Fruit fly (Drosophila melanogaster) whole organism, embryonic: ENCODE measurements around the gene CG13028.

Experiments used
- CG16813 ChIP-seq: fragments of 200-800 bp; sonication (Bioruptor generic); IDR thresholded peaks from 3 replicates; pipeline ENCODE4 v1.3.6; 2022; ENCODE audit warnings: missing biosample characterization, missing genetic modification characterization; ENCODE audit not compliant: partially characterized antibody
- Ets65A ChIP-seq: fragments of 200-800 bp; sonication (Bioruptor generic); peaks from one replicate; lab custom pipeline; 2016; ENCODE audit warnings: missing biosample characterization, missing genetic modification characterization
- Hr39 ChIP-seq: fragments of >200 bp; optimal IDR thresholded peaks from 2 replicates; lab custom pipeline; 2017
- Lpt ChIP-seq: fragments of >200 bp; optimal IDR thresholded peaks from 2 replicates; lab custom pipeline; 2018; ENCODE audit warnings: missing biosample characterization, missing genetic modification characterization
- NFAT ChIP-seq: fragments of 200-800 bp; sonication (Bioruptor generic); IDR thresholded peaks from 2 replicates; pipeline ENCODE4 v1.3.6; 2022; ENCODE audit warnings: missing biosample characterization, missing genetic modification characterization
- emc ChIP-seq: fragments of 200-800 bp; sonication (Bioruptor generic); optimal IDR thresholded peaks from 2 replicates; lab custom pipeline; 2016; ENCODE audit warnings: missing biosample characterization, missing genetic modification characterization
- ham ChIP-seq: fragments of 200-800 bp; sonication (Bioruptor generic); IDR thresholded peaks from 2 replicates; pipeline ENCODE4 v1.3.6; 2022; ENCODE audit warnings: missing biosample characterization, missing genetic modification characterization
- insv ChIP-seq, 2 experiments: fragments of 200-800 bp; sonication (Bioruptor generic); optimal IDR thresholded peaks; 3 replicates each; lab custom pipeline; 2016 to 2018; ENCODE audit warnings: missing biosample characterization in 2 of 2, missing genetic modification characterization in 2 of 2
- usp ChIP-seq: fragments of >200 bp; optimal IDR thresholded peaks from 2 replicates; lab custom pipeline; 2017; ENCODE audit warnings: missing biosample characterization, missing genetic modification characterization

DNA sequence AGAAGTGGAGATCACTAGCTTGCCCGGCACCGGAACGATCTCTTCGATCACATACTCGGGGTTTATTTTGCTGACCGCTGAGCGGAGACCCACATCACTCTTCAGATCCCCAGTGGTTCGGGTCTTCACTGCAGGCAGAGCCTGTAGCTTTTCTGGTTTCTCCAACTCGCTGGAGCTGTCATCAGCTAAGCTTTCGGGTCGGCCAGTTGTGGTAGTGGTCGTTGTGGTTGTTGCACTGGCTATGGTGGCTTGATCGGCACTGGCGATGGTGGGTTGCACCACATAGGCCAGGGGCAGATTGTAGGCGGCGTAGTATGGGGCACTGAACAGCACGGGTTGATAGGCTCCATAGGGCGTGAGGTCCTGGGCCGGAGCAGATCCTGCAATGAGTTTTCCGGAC, 7.5 kb downstream of the CG13028 start:
- TF ChIP-seq emc (GFP tag; lab: Kevin White, UChicago) (no peak), usp (GFP tag; lab: Kevin White, UChicago) (no peak), Ets65A (peak; percentile 93), Lpt (GFP tag; lab: Kevin White, UChicago) (no peak), insv (GFP tag; optimal IDR thresholded peaks at IDR 0.05; lab: Kevin White, UChicago) (no peak), CG16813 (GFP tag; lab: Robert Waterston, UW) (no peak), ham (GFP tag; lab: Robert Waterston, UW) (no peak), Hr39 (no peak), NFAT (GFP tag; lab: Robert Waterston, UW) (peak; percentile 35; the same call in 1 of the 2 replicates)
